Worm (Caenorhabditis elegans) whole organism, L1 larva: Measurements from ENCODE around the gene F54H5.5.

Source experiments
- nhr-12 ChIP-seq: sonication (generic microtip); optimal IDR thresholded peaks from 2 replicates; lab custom pipeline; 2017; ENCODE audit warnings: missing biosample characterization, missing genetic modification characterization
- nhr-77 ChIP-seq: fragments of 150-350 bp; optimal IDR thresholded peaks from 2 replicates; lab custom pipeline; 2014; ENCODE audit warnings: missing biosample characterization, missing genetic modification characterization
- pqm-1 ChIP-seq: sonication (generic microtip); optimal IDR thresholded peaks from 3 replicates; lab custom pipeline; 2017; ENCODE audit warnings: missing biosample characterization, missing genetic modification characterization
- unc-130 ChIP-seq: fragments of 150-350 bp; optimal IDR thresholded peaks from 2 replicates; lab custom pipeline; 2017; ENCODE audit warnings: missing biosample characterization, missing genetic modification characterization, inconsistent platforms

- TF ChIP-seq nhr-77 (tag; lab: Kevin White, UChicago) = no peak
- TF ChIP-seq pqm-1 (tag; lab: Kevin White, UChicago) = no peak
- no peak for TF ChIP-seq unc-130 (tag; lab: Kevin White, UChicago)
- TF ChIP-seq nhr-12 (tag; lab: Kevin White, UChicago) = no peak
These were observed 39.7 kb downstream of the F54H5.5 start, which contains the start of gene C56C10.7 for ce11 chrII:6587264-6587870.
